Worm (Caenorhabditis elegans): ENCODE measurements around the gene C08B6.8.

C08B6.8 gene

DNA sequence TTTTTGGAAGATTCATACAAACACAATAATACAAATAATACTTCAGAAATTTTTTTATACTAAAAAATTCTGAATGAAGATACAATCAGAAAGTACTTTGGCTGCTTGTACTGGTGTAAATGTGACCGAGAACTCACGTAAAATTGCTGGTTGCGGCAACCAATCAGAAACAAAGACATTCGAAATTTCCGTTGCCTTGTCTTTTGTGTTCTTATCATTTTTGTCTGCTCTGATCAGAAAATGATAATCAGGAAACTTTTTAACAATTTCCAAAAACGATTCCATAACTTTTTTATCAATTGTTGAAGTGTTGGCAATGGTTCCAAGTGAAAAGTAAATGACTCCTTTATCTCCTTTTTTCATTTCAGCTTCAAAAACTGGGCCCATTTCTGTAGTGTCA lies 37.5 kb upstream of the C08B6.8 start (continued):
- TF ChIP-seq ztf-7 (tag; optimal IDR thresholded peaks at IDR 0.05) (no peak), dve-1 (tag; optimal IDR thresholded peaks at IDR 0.05; ENCODE audit: insufficient read depth) (peak; percentile 52), mdl-1 (tag; optimal IDR thresholded peaks at IDR 0.05) (no peak), hif-1 (tag; optimal IDR thresholded peaks at IDR 0.05) (no peak)

DNA sequence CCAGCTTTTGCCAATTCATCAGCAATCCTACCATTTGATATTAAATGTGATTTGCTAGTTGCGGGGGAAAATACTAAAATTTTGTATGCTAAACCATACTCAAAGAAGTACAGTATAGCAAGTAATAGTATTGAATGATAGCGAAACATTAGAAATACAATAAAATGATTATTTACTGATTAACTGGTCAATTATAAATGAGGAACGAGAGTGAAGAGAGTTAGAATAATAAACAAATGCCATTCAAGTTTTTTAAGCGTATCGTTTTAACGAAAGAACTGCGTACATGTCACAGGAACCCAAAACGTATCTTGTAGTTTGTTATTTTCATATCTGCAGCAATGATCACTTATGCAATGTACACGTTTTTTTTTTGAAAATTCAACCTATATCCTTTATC lies 36.0 kb upstream of the C08B6.8 start, which contains the start of gene ugt-47:
TSS of gene ugt-47 (minus strand) at position 169 of the 400 bp plus-strand sequence.
- peak; percentile 78 for TF ChIP-seq nhr-28 (tag; optimal IDR thresholded peaks at IDR 0.05)
- TF ChIP-seq mep-1 (tag; optimal IDR thresholded peaks at IDR 0.05), result no peak
- TF ChIP-seq egl-43 (GFP tag; IDR thresholded peaks at IDR 0.05), result no peak
- peak; percentile 48 for TF ChIP-seq nhr-48 (tag; optimal IDR thresholded peaks at IDR 0.05)
- TF ChIP-seq dve-1 (tag; optimal IDR thresholded peaks at IDR 0.05; ENCODE audit: insufficient read depth), result peak; percentile 56
- TF ChIP-seq daf-16 (GFP tag; optimal IDR thresholded peaks at IDR 0.05), result peak in 1 of 2 experiments; percentile 21
- peak; percentile 58 for TF ChIP-seq daf-16 (tag; optimal IDR thresholded peaks at IDR 0.05)
- TF ChIP-seq hlh-11 (tag; optimal IDR thresholded peaks at IDR 0.05), result peak; percentile 51
- peak in 1 of 2 experiments; percentile 14 for TF ChIP-seq unc-62 (GFP tag; optimal IDR thresholded peaks at IDR 0.05 in 1 of 2)
- no peak for TF ChIP-seq unc-62 (tag; optimal IDR thresholded peaks at IDR 0.05)
- TF ChIP-seq ztf-7 (tag; optimal IDR thresholded peaks at IDR 0.05), result no peak
- TF ChIP-seq mdl-1 (tag; optimal IDR thresholded peaks at IDR 0.05), result no peak
- no peak for TF ChIP-seq ceh-32 (tag; optimal IDR thresholded peaks at IDR 0.05; ENCODE audit: poor library complexity)
- no peak for TF ChIP-seq tra-1 (GFP tag; IDR thresholded peaks at IDR 0.05)
- TF ChIP-seq lir-3 (tag; optimal IDR thresholded peaks at IDR 0.05), result no peak
- no peak for TF ChIP-seq saeg-2 (GFP tag; IDR thresholded peaks at IDR 0.05)
- TF ChIP-seq arid-1 (GFP tag; conservative IDR thresholded peaks at IDR 0.05), result no peak
- TF ChIP-seq mes-2 (tag; optimal IDR thresholded peaks at IDR 0.05; ENCODE audit: poor library complexity, severe bottlenecking), result no peak
- 0 out of 2 replicates have a peak, but pooled peaks have one; percentile 21 for TF ChIP-seq php-3 (GFP tag; IDR thresholded peaks at IDR 0.05)
- TF ChIP-seq dmd-6 (GFP tag; IDR thresholded peaks at IDR 0.05), result peak; percentile 82

- TF ChIP-seq F26F4.8 (GFP tag; conservative IDR thresholded peaks at IDR 0.05), result 0 out of 2 replicates have a peak, but pooled peaks have one; percentile 24
- TF ChIP-seq duxl-1 (tag; optimal IDR thresholded peaks at IDR 0.05; ENCODE audit: poor library complexity), result no peak
Observed at ce11 chrV:10101916-10102315, 32.5 kb upstream of the C08B6.8 start, which contains the start of gene C08B6.14. Gene C08B6.14, minus strand, starts transcription at chrV:10102016.

DNA sequence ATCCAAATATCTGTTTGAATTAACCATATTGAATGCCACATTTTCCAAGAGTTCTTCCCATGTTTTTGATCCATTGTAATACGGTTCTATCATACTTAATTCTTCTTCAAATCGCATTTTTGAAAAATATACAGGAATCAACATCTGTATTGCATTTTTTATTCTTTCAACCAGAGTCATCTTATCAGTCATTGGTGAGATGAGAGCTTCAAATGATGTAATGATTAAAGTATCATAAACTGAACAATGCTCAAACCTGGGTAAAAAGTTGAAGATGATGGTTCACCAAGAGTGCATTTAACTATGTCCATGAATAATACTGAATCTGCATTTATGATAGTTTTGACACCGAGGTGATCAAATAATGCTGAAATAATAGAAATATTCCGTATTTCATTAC lies 30.6 kb upstream of the C08B6.8 start:
- TF ChIP-seq ztf-7 (tag; optimal IDR thresholded peaks at IDR 0.05) (peak; percentile 80), daf-16 (GFP tag; optimal IDR thresholded peaks at IDR 0.05) (no peak), daf-16 (tag; optimal IDR thresholded peaks at IDR 0.05) (peak; percentile 48), aha-1 (tag) (peak; percentile 87), rbr-2 (tag; optimal IDR thresholded peaks at IDR 0.05) (no peak), pqm-1 (tag; optimal IDR thresholded peaks at IDR 0.05) (peak; percentile 34), mep-1 (tag; optimal IDR thresholded peaks at IDR 0.05) (peak; percentile 38), dmd-6 (GFP tag; IDR thresholded peaks at IDR 0.05) (0 out of 2 replicates have a peak, but pooled peaks have one; percentile 23), nhr-42 (GFP tag; IDR thresholded peaks at IDR 0.05) (no peak), dve-1 (tag; optimal IDR thresholded peaks at IDR 0.05; ENCODE audit: insufficient read depth) (peak; percentile 29)

DNA sequence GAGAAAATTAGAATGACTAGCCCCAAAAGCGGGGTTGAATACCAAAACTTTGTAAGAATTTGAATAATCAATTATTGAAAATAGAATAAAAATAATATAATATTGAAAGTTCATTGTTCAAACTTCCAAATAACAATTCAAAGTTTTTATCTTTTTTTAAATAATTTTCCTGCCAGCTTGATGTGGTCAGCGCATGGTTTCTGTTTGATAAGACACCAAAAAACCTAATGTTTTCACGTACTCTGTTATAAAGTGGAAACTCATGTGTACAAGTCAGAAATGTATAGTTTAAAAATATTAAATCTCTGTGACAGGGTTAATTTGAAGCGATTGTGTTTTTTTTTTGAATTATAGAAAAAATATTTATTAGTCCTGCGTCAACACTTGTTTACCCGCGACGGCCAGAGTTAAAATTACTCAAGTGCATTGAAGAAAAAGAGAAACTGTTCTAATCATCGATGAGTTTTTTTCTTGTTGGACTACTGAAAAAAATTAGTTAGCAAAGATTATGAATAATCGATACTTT lies 29.6 kb upstream of the C08B6.8 start, which contains the start of gene ugt-17:
TSS of gene ugt-17 (minus strand) at position 180 of the 526 bp plus-strand sequence.
- TF ChIP-seq ceh-20 (GFP tag; IDR thresholded peaks at IDR 0.05) (no peak), nhr-76 (tag; optimal IDR thresholded peaks at IDR 0.05) (no peak), lsy-2 (tag; optimal IDR thresholded peaks at IDR 0.05) (no peak), nhr-77 (tag; optimal IDR thresholded peaks at IDR 0.05) (peak; percentile 61), nhr-11 (tag; optimal IDR thresholded peaks at IDR 0.05) (no peak), T26A8.4 (GFP tag; IDR thresholded peaks at IDR 0.05) (no peak), tra-1 (GFP tag; IDR thresholded peaks at IDR 0.05) (no peak), pqm-1 (tag; optimal IDR thresholded peaks at IDR 0.05) (peak; percentile 74), unc-39 (tag; optimal IDR thresholded peaks at IDR 0.05) (no peak), nhr-111 (GFP tag; optimal IDR thresholded peaks at IDR 0.05) (no peak), lin-29 (GFP tag; IDR thresholded peaks at IDR 0.05) (no peak), daf-16 (GFP tag; optimal IDR thresholded peaks at IDR 0.05) (no peak), daf-16 (tag; optimal IDR thresholded peaks at IDR 0.05) (peak; percentile 91), aly-2 (tag; optimal IDR thresholded peaks at IDR 0.05) (no peak), php-3 (GFP tag; IDR thresholded peaks at IDR 0.05) (peak; percentile 60; the same call in 1 of the 2 replicates), R02D3.7 (tag; optimal IDR thresholded peaks at IDR 0.05) (no peak), dmd-6 (GFP tag; IDR thresholded peaks at IDR 0.05) (peak; percentile 78), mxl-3 (GFP tag; optimal IDR thresholded peaks at IDR 0.05) (no peak), gei-8 (GFP tag; optimal IDR thresholded peaks at IDR 0.05) (no peak), unc-130 (GFP tag; optimal IDR thresholded peaks at IDR 0.05) (no peak), hlh-11 (tag; optimal IDR thresholded peaks at IDR 0.05) (peak; percentile 50), dve-1 (tag; optimal IDR thresholded peaks at IDR 0.05; ENCODE audit: insufficient read depth) (peak; percentile 70), spr-1 (tag; optimal IDR thresholded peaks at IDR 0.05) (no peak)

Measured in whole organism, L4 larva.